Worm (Caenorhabditis elegans): ENCODE results near the gene gbb-1.

- TF ChIP-seq F13H6.1 (tag; optimal IDR thresholded peaks at IDR 0.05) (peak; percentile 45), ceh-82 (tag; optimal IDR thresholded peaks at IDR 0.05) (no peak), blmp-1 (tag; optimal IDR thresholded peaks at IDR 0.05; ENCODE audit: insufficient read depth) (no peak), snpc-4 (tag; optimal IDR thresholded peaks at IDR 0.05) (no peak), nhr-11 (tag; optimal IDR thresholded peaks at IDR 0.05) (no peak), skn-1 (tag; optimal IDR thresholded peaks at IDR 0.05) (no peak), lsy-2 (tag; optimal IDR thresholded peaks at IDR 0.05) (no peak), unc-39 (tag; optimal IDR thresholded peaks at IDR 0.05) (no peak), sma-3 (GFP tag; optimal IDR thresholded peaks at IDR 0.05) (no peak), mdl-1 (tag; optimal IDR thresholded peaks at IDR 0.05) (no peak)
Observed at ce11 chrX:2950234-2950633, 7.5 kb upstream of the gbb-1 start.

Data from whole organism, L2 larva.